Worm (Caenorhabditis elegans): ENCODE data around the gene C17F4.7.

ce11 chrII:3210365-3210764, 35.5 kb downstream of the C17F4.7 start, which contains the start of gene ZC239.5:
- TF ChIP-seq W03F9.2 (tag; optimal IDR thresholded peaks at IDR 0.05) (no peak), him-1 (tag; optimal IDR thresholded peaks at IDR 0.05) (no peak), dao-5 (tag; optimal IDR thresholded peaks at IDR 0.05) (no peak)
